Worm (Caenorhabditis elegans): Measurements from ENCODE around the gene sid-2.

sid-2 gene

ce11 chrIII:13659028-13659427, 20.2 kb upstream of the sid-2 start:
- TF ChIP-seq blmp-1 (tag; optimal IDR thresholded peaks at IDR 0.05), result no peak
- peak; percentile 46 for TF ChIP-seq unc-62 (GFP tag; optimal IDR thresholded peaks at IDR 0.05)

- TF ChIP-seq mab-5 (tag; optimal IDR thresholded peaks at IDR 0.05) (no peak), ham-2 (GFP tag; optimal IDR thresholded peaks at IDR 0.05) (no peak), cnd-1 (tag; optimal IDR thresholded peaks at IDR 0.05) (no peak), ces-1 (GFP tag; optimal IDR thresholded peaks at IDR 0.05) (no peak), ceh-39 (tag; optimal IDR thresholded peaks at IDR 0.05) (no peak), mls-2 (tag; optimal IDR thresholded peaks at IDR 0.05) (no peak), flh-1 (GFP tag; optimal IDR thresholded peaks at IDR 0.05) (no peak), pha-4 (tag; optimal IDR thresholded peaks at IDR 0.05) (no peak), hlh-1 (tag; optimal IDR thresholded peaks at IDR 0.05) (no peak), nhr-76 (tag; optimal IDR thresholded peaks at IDR 0.05) (no peak), lsy-2 (tag; optimal IDR thresholded peaks at IDR 0.05) (no peak), zip-8 (tag; optimal IDR thresholded peaks at IDR 0.05) (no peak)
Measured at ce11 chrIII:13660123-13660522, 19.1 kb upstream of the sid-2 start.

- TF ChIP-seq mls-2 (tag; optimal IDR thresholded peaks at IDR 0.05) (no peak), ceh-39 (tag; optimal IDR thresholded peaks at IDR 0.05) (no peak)
Measured at ce11 chrIII:13666406-13666805, 12.8 kb upstream of the sid-2 start.

ce11 chrIII:13667739-13668138, 11.5 kb upstream of the sid-2 start, which contains the start of gene flp-15:
flp-15 (minus strand) TSS chrIII:13667839.
- TF ChIP-seq mep-1 (tag; optimal IDR thresholded peaks at IDR 0.05), result no peak
- no peak for TF ChIP-seq ceh-83 (GFP tag; optimal IDR thresholded peaks at IDR 0.05)
- TF ChIP-seq blmp-1 (tag; optimal IDR thresholded peaks at IDR 0.05), result no peak
- no peak for TF ChIP-seq ham-2 (GFP tag; optimal IDR thresholded peaks at IDR 0.05)
- TF ChIP-seq sptf-1 (tag; optimal IDR thresholded peaks at IDR 0.05), result no peak
- TF ChIP-seq mab-5 (tag; optimal IDR thresholded peaks at IDR 0.05), result no peak
- no peak for TF ChIP-seq unc-120 (tag; optimal IDR thresholded peaks at IDR 0.05; ENCODE audit: poor library complexity, severe bottlenecking)
- no peak for TF ChIP-seq elt-3 (tag; optimal IDR thresholded peaks at IDR 0.05)

- no peak for TF ChIP-seq elt-1 (tag; optimal IDR thresholded peaks at IDR 0.05; ENCODE audit: borderline replicate concordance, insufficient read depth)
- no peak for TF ChIP-seq elt-3 (tag; optimal IDR thresholded peaks at IDR 0.05)
- TF ChIP-seq cnd-1 (tag; optimal IDR thresholded peaks at IDR 0.05), result no peak
- no peak for TF ChIP-seq snpc-4 (tag; optimal IDR thresholded peaks at IDR 0.05)
- no peak for TF ChIP-seq unc-62 (GFP tag; optimal IDR thresholded peaks at IDR 0.05)
- no peak for TF ChIP-seq hlh-1 (tag; optimal IDR thresholded peaks at IDR 0.05)
Measured at ce11 chrIII:13669519-13669918, 9.7 kb upstream of the sid-2 start.

- TF ChIP-seq unc-39 (tag; optimal IDR thresholded peaks at IDR 0.05), result no peak
- peak; percentile 31 for TF ChIP-seq hlh-1 (tag; optimal IDR thresholded peaks at IDR 0.05)
Measured at ce11 chrIII:13672654-13673330, 6.5 kb upstream of the sid-2 start, which contains the start of gene aqp-11. aqp-11 (plus strand) TSS chrIII:13673280.

ce11 chrIII:13682019-13682418, 2.8 kb downstream of the sid-2 start:
- TF ChIP-seq mls-2 (tag; optimal IDR thresholded peaks at IDR 0.05) (no peak), ceh-43 (GFP tag; optimal IDR thresholded peaks at IDR 0.05) (no peak)

- TF ChIP-seq mab-5 (tag; optimal IDR thresholded peaks at IDR 0.05), result no peak
- TF ChIP-seq blmp-1 (tag; optimal IDR thresholded peaks at IDR 0.05), result no peak
- no peak for TF ChIP-seq elt-1 (tag; optimal IDR thresholded peaks at IDR 0.05; ENCODE audit: borderline replicate concordance, insufficient read depth)
- TF ChIP-seq ceh-39 (tag; optimal IDR thresholded peaks at IDR 0.05), result no peak
Measured at ce11 chrIII:13683275-13683674, 4.0 kb downstream of the sid-2 start.

ce11 chrIII:13684236-13684635, 5.0 kb downstream of the sid-2 start:
- no peak for TF ChIP-seq blmp-1 (tag; optimal IDR thresholded peaks at IDR 0.05)
- no peak for TF ChIP-seq mls-2 (tag; optimal IDR thresholded peaks at IDR 0.05)
- TF ChIP-seq lin-32 (GFP tag; optimal IDR thresholded peaks at IDR 0.05), result no peak
- no peak for TF ChIP-seq hlh-1 (tag; optimal IDR thresholded peaks at IDR 0.05)
- TF ChIP-seq elt-3 (tag; optimal IDR thresholded peaks at IDR 0.05), result no peak
- TF ChIP-seq lin-13 (tag; optimal IDR thresholded peaks at IDR 0.05), result no peak
- TF ChIP-seq ztf-11 (tag; optimal IDR thresholded peaks at IDR 0.05), result no peak
- no peak for TF ChIP-seq ceh-83 (GFP tag; optimal IDR thresholded peaks at IDR 0.05)
- no peak for TF ChIP-seq nhr-237 (tag; optimal IDR thresholded peaks at IDR 0.05)
- TF ChIP-seq cnd-1 (tag; optimal IDR thresholded peaks at IDR 0.05), result no peak
- no peak for TF ChIP-seq unc-120 (tag; optimal IDR thresholded peaks at IDR 0.05; ENCODE audit: poor library complexity, severe bottlenecking)
- TF ChIP-seq elt-1 (tag; optimal IDR thresholded peaks at IDR 0.05; ENCODE audit: borderline replicate concordance, insufficient read depth), result no peak
- no peak for TF ChIP-seq bed-3 (GFP tag; optimal IDR thresholded peaks at IDR 0.05)
- no peak for TF ChIP-seq unc-39 (tag; optimal IDR thresholded peaks at IDR 0.05)
- no peak for TF ChIP-seq drap-1 (GFP tag; optimal IDR thresholded peaks at IDR 0.05)
- TF ChIP-seq sptf-1 (tag; optimal IDR thresholded peaks at IDR 0.05), result no peak

All from whole organism, mixed stage, embryonic.